Worm (Caenorhabditis elegans): ENCODE results near the gene iglr-2.

iglr-2 gene

DNA sequence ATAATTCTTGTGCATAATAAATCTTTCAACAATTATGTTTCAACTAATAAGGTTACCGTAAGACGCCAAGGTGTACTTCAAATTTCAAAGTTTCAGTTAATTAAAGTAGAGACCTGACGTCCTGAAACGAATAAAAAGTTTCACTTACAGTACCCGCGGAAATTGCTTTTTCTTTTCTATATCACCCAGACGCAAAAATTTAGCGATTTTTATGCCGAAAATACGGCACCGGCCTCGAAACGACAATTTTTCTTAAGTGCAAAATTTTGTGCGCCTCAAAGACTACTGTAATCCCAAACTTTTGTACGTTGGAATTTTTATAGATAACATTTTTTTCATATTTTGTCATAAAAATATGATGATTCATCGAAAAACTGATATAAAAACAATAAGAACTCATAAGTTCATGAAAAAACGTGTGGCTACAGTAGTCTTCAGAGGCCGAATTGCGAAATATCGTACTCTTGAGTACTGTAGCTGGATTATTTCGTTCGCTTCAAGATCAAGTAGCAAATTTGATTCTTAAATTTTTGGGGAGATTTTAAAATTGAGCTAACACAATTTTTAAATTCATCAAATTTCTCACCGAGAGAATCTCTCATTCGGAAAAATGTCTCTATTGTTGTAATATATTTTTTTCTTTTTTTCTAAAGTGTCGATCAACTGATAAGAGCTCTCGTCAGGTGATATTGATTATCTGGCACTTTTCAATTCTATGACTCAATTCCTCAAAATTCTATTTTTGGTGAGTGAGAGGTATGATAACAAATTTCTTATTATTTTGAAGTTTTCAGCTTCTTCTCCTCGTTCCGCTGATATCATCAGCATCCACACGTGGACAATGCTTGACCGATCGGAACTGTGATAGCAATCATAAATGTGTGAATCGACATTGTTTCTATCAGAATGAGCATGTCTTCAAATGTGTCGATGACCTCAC is 5.3 kb downstream of the iglr-2 start, which contains the start of gene ZC262.13 (continued):
- no peak for TF ChIP-seq fkh-3 (tag; optimal IDR thresholded peaks at IDR 0.05)
- no peak for TF ChIP-seq Y53F4B.3 (GFP tag; IDR thresholded peaks at IDR 0.05)
- TF ChIP-seq B0019.2 (GFP tag; conservative IDR thresholded peaks at IDR 0.05): no peak
- no peak for TF ChIP-seq ama-1 (optimal IDR thresholded peaks at IDR 0.05)
- TF ChIP-seq ama-1 (GFP tag; optimal IDR thresholded peaks at IDR 0.05): no peak
- no peak for TF ChIP-seq attf-5 (GFP tag; optimal IDR thresholded peaks at IDR 0.05)
- TF ChIP-seq madf-8 (GFP tag; conservative IDR thresholded peaks at IDR 0.05): no peak
- TF ChIP-seq Y95B8A.8 (GFP tag; IDR thresholded peaks at IDR 0.05): peak; percentile 79
- no peak for TF ChIP-seq hmg-20 (GFP tag; IDR thresholded peaks at IDR 0.05)
- no peak for TF ChIP-seq cebp-2 (GFP tag; IDR thresholded peaks at IDR 0.05)
- TF ChIP-seq hsf-1 (GFP tag; IDR thresholded peaks at IDR 0.05): no peak
- no peak for TF ChIP-seq ztf-6 (GFP tag; IDR thresholded peaks at IDR 0.05)
- TF ChIP-seq ceh-40 (GFP tag; IDR thresholded peaks at IDR 0.05): no peak
- TF ChIP-seq F55B11.4 (tag; optimal IDR thresholded peaks at IDR 0.05; ENCODE audit: borderline replicate concordance, insufficient read depth): no peak
- peak; percentile 60; the same call in 1 of the 2 replicates for TF ChIP-seq cebp-1 (GFP tag; IDR thresholded peaks at IDR 0.05)
- peak; percentile 80 for TF ChIP-seq cebp-1 (tag; optimal IDR thresholded peaks at IDR 0.05)
- no peak for TF ChIP-seq snpc-1.3 (tag; optimal IDR thresholded peaks at IDR 0.05; ENCODE audit: insufficient read depth)
- no peak for TF ChIP-seq xnd-1 (tag; optimal IDR thresholded peaks at IDR 0.05)
- TF ChIP-seq T26A5.8 (tag; optimal IDR thresholded peaks at IDR 0.05): no peak
- TF ChIP-seq lsy-27 (tag; optimal IDR thresholded peaks at IDR 0.05; ENCODE audit: borderline replicate concordance, insufficient read depth): no peak
- TF ChIP-seq snpc-3.4 (tag; optimal IDR thresholded peaks at IDR 0.05): no peak
- TF ChIP-seq F57A8.1 (GFP tag; optimal IDR thresholded peaks at IDR 0.05): no peak
- TF ChIP-seq ceh-79 (tag; optimal IDR thresholded peaks at IDR 0.05): no peak
- no peak for TF ChIP-seq mel-28 (tag; optimal IDR thresholded peaks at IDR 0.05; ENCODE audit: borderline replicate concordance)
- no peak for TF ChIP-seq lir-1 (GFP tag; conservative IDR thresholded peaks at IDR 0.05)
- TF ChIP-seq lin-26 (GFP tag; IDR thresholded peaks at IDR 0.05): no peak
- peak; percentile 7; the same call in 1 of the 2 replicates for TF ChIP-seq dox-1 (GFP tag; IDR thresholded peaks at IDR 0.05)
- TF ChIP-seq ceh-91 (GFP tag; IDR thresholded peaks at IDR 0.05): no peak
- TF ChIP-seq attf-3 (GFP tag; conservative IDR thresholded peaks at IDR 0.05): no peak
- TF ChIP-seq tbx-9 (tag; optimal IDR thresholded peaks at IDR 0.05; ENCODE audit: borderline replicate concordance): no peak
- no peak for TF ChIP-seq nfya-2 (GFP tag; IDR thresholded peaks at IDR 0.05)
- no peak for TF ChIP-seq hrde-1 (tag; optimal IDR thresholded peaks at IDR 0.05; ENCODE audit: borderline replicate concordance)
- TF ChIP-seq C06A6.2 (GFP tag; conservative IDR thresholded peaks at IDR 0.05): no peak
- no peak for TF ChIP-seq dpff-1 (tag; optimal IDR thresholded peaks at IDR 0.05)
- no peak for TF ChIP-seq mcd-1 (GFP tag; IDR thresholded peaks at IDR 0.05)
- no peak for TF ChIP-seq let-526 (GFP tag; IDR thresholded peaks at IDR 0.05)
- TF ChIP-seq Y56A3A.18 (GFP tag; IDR thresholded peaks at IDR 0.05): 0 out of 2 replicates have a peak, but pooled peaks have one; percentile 43
- no peak for TF ChIP-seq mes-4 (tag; optimal IDR thresholded peaks at IDR 0.05)
- TF ChIP-seq ekl-4 (GFP tag; IDR thresholded peaks at IDR 0.05): no peak
- TF ChIP-seq him-1 (tag; optimal IDR thresholded peaks at IDR 0.05): no peak
- TF ChIP-seq sdz-38 (tag; optimal IDR thresholded peaks at IDR 0.05): no peak
- no peak for TF ChIP-seq B0261.1 (tag; optimal IDR thresholded peaks at IDR 0.05)
- no peak for TF ChIP-seq aptf-3 (GFP tag; IDR thresholded peaks at IDR 0.05)
- no peak for TF ChIP-seq attf-6 (GFP tag; IDR thresholded peaks at IDR 0.05)
- TF ChIP-seq bed-2 (GFP tag; IDR thresholded peaks at IDR 0.05): no peak
- no peak for TF ChIP-seq gei-17 (GFP tag; optimal IDR thresholded peaks at IDR 0.05)
- TF ChIP-seq ceh-100 (GFP tag; IDR thresholded peaks at IDR 0.05): no peak

Data from whole organism, young adult.